Fruit fly (Drosophila melanogaster) S2 (cell line): ENCODE results near the gene CG4991.

Experiments
- CG8478 ChIP-seq: fragments of >200 bp; optimal IDR thresholded peaks from 2 replicates; lab custom pipeline; 2018
- CTCF ChIP-seq, 2 experiments: fragments of >200 bp; optimal IDR thresholded peaks; 2 replicates each; lab custom pipeline; 2018

dm6 chrX:17122425-17123094 is 30.9 kb downstream of the CG4991 start:
- TF ChIP-seq CTCF (optimal IDR thresholded peaks at IDR 0.05; lab: Kevin White, UChicago) (no peak), CG8478 (no peak)
